Fruit fly (Drosophila melanogaster) whole organism, wandering third instar larva: ENCODE results near the gene CG5902.

ENCODE experiments used
- CG32264 ChIP-seq: fragments of 200-800 bp; sonication (Bioruptor generic); optimal IDR thresholded peaks from 2 replicates; lab custom pipeline; 2016; ENCODE audit warnings: missing biosample characterization, missing genetic modification characterization
- CG9705 ChIP-seq: fragments of 200-800 bp; sonication (Bioruptor generic); optimal IDR thresholded peaks from 2 replicates; lab custom pipeline; 2018; ENCODE audit warnings: missing biosample characterization, mild to moderate bottlenecking, missing genetic modification characterization
- GATAd ChIP-seq: sonication (Bioruptor generic); optimal IDR thresholded peaks from 2 replicates; lab custom pipeline; 2016; ENCODE audit warnings: missing biosample characterization, missing genetic modification characterization
- Hr83 ChIP-seq: fragments of 200-300 bp; sonication (Bioruptor generic); optimal IDR thresholded peaks from 2 replicates; lab custom pipeline; 2016; ENCODE audit warnings: missing biosample characterization, mild to moderate bottlenecking, missing genetic modification characterization, moderate library complexity; ENCODE audit not compliant: poor library complexity, severe bottlenecking
- Myc ChIP-seq: fragments of >200 bp; optimal IDR thresholded peaks from 2 replicates; lab custom pipeline; 2017
- brk ChIP-seq: fragments of 200-800 bp; sonication (Bioruptor generic); optimal IDR thresholded peaks from 2 replicates; lab custom pipeline; 2016; ENCODE audit warnings: missing biosample characterization, mild to moderate bottlenecking, missing genetic modification characterization
- dl ChIP-seq, 2 experiments: fragments of 175-275, 200-275 bp in 1 of 2; fragments of 200-275 bp in 1 of 2; sonication (Bioruptor generic); optimal IDR thresholded peaks; lab custom pipeline; 2018; ENCODE audit warnings: mild to moderate bottlenecking in 2 of 2, missing biosample characterization in 2 of 2, missing genetic modification characterization in 2 of 2, moderate library complexity in 2 of 2; ENCODE audit not compliant: partially characterized antibody in 2 of 2, insufficient read depth in 1 of 2
- h ChIP-seq: fragments of 200-800 bp; sonication (Bioruptor generic); optimal IDR thresholded peaks from 3 replicates; lab custom pipeline; 2016; ENCODE audit warnings: missing biosample characterization, mild to moderate bottlenecking, missing genetic modification characterization
- lola ChIP-seq: fragments of >200 bp; optimal IDR thresholded peaks from 2 replicates; lab custom pipeline; 2017; ENCODE audit warnings: missing biosample characterization, missing genetic modification characterization
- pan ChIP-seq: fragments of >200 bp; optimal IDR thresholded peaks from 2 replicates; lab custom pipeline; 2017

- TF ChIP-seq pan (lab: Kevin White, UChicago) (no peak), Myc (lab: Kevin White, UChicago) (no peak), GATAd (no peak), h (GFP tag; lab: Kevin White, UChicago) (peak; percentile 33), dl (GFP tag; optimal IDR thresholded peaks at IDR 0.05; lab: Kevin White, UChicago; ENCODE audit: insufficient read depth in 1 of 2, partially characterized antibody in 2 of 2) (peak; percentile 42 to 76), lola (GFP tag; lab: Kevin White, UChicago) (no peak), brk (GFP tag; lab: Kevin White, UChicago) (no peak), CG32264 (GFP tag; lab: Kevin White, UChicago) (no peak), Hr83 (GFP tag; lab: Kevin White, UChicago) (no peak), CG9705 (no peak)
Measured at dm6 chr3R:23942965-23943413, 43.5 kb upstream of the CG5902 start, which contains the start of gene Gdh.
